Fruit fly (Drosophila melanogaster) whole organism, wandering third instar larva: ENCODE results near the gene Ac78C.

Source experiments
- Abd-B ChIP-seq: fragments of >200 bp; optimal IDR thresholded peaks from 2 replicates; lab custom pipeline; 2017; ENCODE audit warnings: missing biosample characterization, missing genetic modification characterization
- CrebA ChIP-seq: fragments of 200-800 bp; sonication (Bioruptor generic); optimal IDR thresholded peaks from 2 replicates; lab custom pipeline; 2016; ENCODE audit warnings: missing biosample characterization, mild to moderate bottlenecking, missing genetic modification characterization, borderline replicate concordance
- Dfd ChIP-seq: fragments of >200 bp; optimal IDR thresholded peaks from 2 replicates; lab custom pipeline; 2017; ENCODE audit warnings: missing biosample characterization, missing genetic modification characterization
- Dif ChIP-seq: fragments of 200-275, 200-300 bp; sonication (Bioruptor generic); optimal IDR thresholded peaks from 2 replicates; lab custom pipeline; 2018; ENCODE audit warnings: missing biosample characterization, missing genetic modification characterization; ENCODE audit not compliant: partially characterized antibody
- GATAd ChIP-seq: sonication (Bioruptor generic); optimal IDR thresholded peaks from 2 replicates; lab custom pipeline; 2016; ENCODE audit warnings: missing biosample characterization, missing genetic modification characterization
- Hnf4 ChIP-seq: fragments of 200-800 bp; sonication (Bioruptor generic); optimal IDR thresholded peaks from 2 replicates; lab custom pipeline; 2016; ENCODE audit warnings: missing biosample characterization, mild to moderate bottlenecking, missing genetic modification characterization
- Hr78 ChIP-seq: fragments of >200 bp; optimal IDR thresholded peaks from 2 replicates; lab custom pipeline; 2017; ENCODE audit warnings: missing biosample characterization, missing genetic modification characterization
- Hr83 ChIP-seq: fragments of 200-300 bp; sonication (Bioruptor generic); optimal IDR thresholded peaks from 2 replicates; lab custom pipeline; 2016; ENCODE audit warnings: missing biosample characterization, mild to moderate bottlenecking, missing genetic modification characterization, moderate library complexity; ENCODE audit not compliant: poor library complexity, severe bottlenecking
- Jra ChIP-seq: sonication (Bioruptor generic); optimal IDR thresholded peaks from 2 replicates; lab custom pipeline; 2016; ENCODE audit warnings: missing biosample characterization, missing genetic modification characterization
- Mio ChIP-seq: sonication (Bioruptor generic); optimal IDR thresholded peaks from 2 replicates; lab custom pipeline; 2016; ENCODE audit warnings: missing biosample characterization, missing genetic modification characterization
- Myc ChIP-seq: fragments of >200 bp; optimal IDR thresholded peaks from 2 replicates; lab custom pipeline; 2017
- OdsH ChIP-seq: fragments of 200-800 bp; sonication (Bioruptor generic); optimal IDR thresholded peaks from 2 replicates; lab custom pipeline; 2016; ENCODE audit warnings: missing biosample characterization, mild to moderate bottlenecking, missing genetic modification characterization
- Rel ChIP-seq, 2 experiments: fragments of 200-800 bp; sonication (Bioruptor generic) in 1 of 2; optimal IDR thresholded peaks; 2 replicates in 1 of 2; 3 replicates in 1 of 2; lab custom pipeline; 2016 to 2019; ENCODE audit warnings: mild to moderate bottlenecking in 2 of 2, missing biosample characterization in 2 of 2, missing genetic modification characterization in 2 of 2, moderate library complexity in 1 of 2
- Sp1 ChIP-seq: fragments of 200-800 bp; sonication (Bioruptor generic); optimal IDR thresholded peaks from 3 replicates; lab custom pipeline; 2019; ENCODE audit warnings: missing biosample characterization, mild to moderate bottlenecking, missing genetic modification characterization, moderate library complexity
- Vsx2 ChIP-seq: fragments of 200-300, 225-300 bp; sonication (Bioruptor generic); optimal IDR thresholded peaks from 2 replicates; lab custom pipeline; 2018; ENCODE audit warnings: missing biosample characterization, missing genetic modification characterization; ENCODE audit not compliant: partially characterized antibody
- br ChIP-seq: fragments of 200-800 bp; sonication (Bioruptor generic); optimal IDR thresholded peaks from 2 replicates; lab custom pipeline; 2016; ENCODE audit warnings: missing biosample characterization, missing genetic modification characterization
- brk ChIP-seq: fragments of 200-800 bp; sonication (Bioruptor generic); optimal IDR thresholded peaks from 2 replicates; lab custom pipeline; 2016; ENCODE audit warnings: missing biosample characterization, mild to moderate bottlenecking, missing genetic modification characterization
- dl ChIP-seq, 2 experiments: fragments of 175-275, 200-275 bp in 1 of 2; fragments of 200-275 bp in 1 of 2; sonication (Bioruptor generic); optimal IDR thresholded peaks; lab custom pipeline; 2018; ENCODE audit warnings: mild to moderate bottlenecking in 2 of 2, missing biosample characterization in 2 of 2, missing genetic modification characterization in 2 of 2, moderate library complexity in 2 of 2; ENCODE audit not compliant: partially characterized antibody in 2 of 2, insufficient read depth in 1 of 2
- dmrt93B ChIP-seq: fragments of 200-800 bp; sonication (Bioruptor generic); optimal IDR thresholded peaks from 2 replicates; lab custom pipeline; 2018; ENCODE audit warnings: missing biosample characterization, mild to moderate bottlenecking, missing genetic modification characterization
- dsf ChIP-seq: sonication (Bioruptor generic); optimal IDR thresholded peaks from 2 replicates; lab custom pipeline; 2016; ENCODE audit warnings: missing biosample characterization, missing genetic modification characterization, borderline replicate concordance
- ey ChIP-seq: fragments of 200-800 bp; sonication (Bioruptor generic); optimal IDR thresholded peaks from 2 replicates; lab custom pipeline; 2016; ENCODE audit warnings: missing biosample characterization, missing genetic modification characterization
- foxo ChIP-seq, 2 experiments: fragments of 200-800 bp; sonication (Bioruptor generic); optimal IDR thresholded peaks; 2 replicates in 1 of 2; 3 replicates in 1 of 2; lab custom pipeline; 2016 to 2017; ENCODE audit warnings: missing biosample characterization in 2 of 2, missing genetic modification characterization in 2 of 2
- fru ChIP-seq: fragments of 200-800 bp; sonication (Bioruptor generic); optimal IDR thresholded peaks from 3 replicates; lab custom pipeline; 2016; ENCODE audit warnings: missing biosample characterization, mild to moderate bottlenecking, missing genetic modification characterization
- h ChIP-seq: fragments of 200-800 bp; sonication (Bioruptor generic); optimal IDR thresholded peaks from 3 replicates; lab custom pipeline; 2016; ENCODE audit warnings: missing biosample characterization, mild to moderate bottlenecking, missing genetic modification characterization
- jim ChIP-seq: fragments of 175-275, 200-325 bp; sonication (Bioruptor generic); optimal IDR thresholded peaks from 2 replicates; lab custom pipeline; 2016; ENCODE audit warnings: missing biosample characterization, mild to moderate bottlenecking, missing genetic modification characterization
- lola ChIP-seq: fragments of >200 bp; optimal IDR thresholded peaks from 2 replicates; lab custom pipeline; 2017; ENCODE audit warnings: missing biosample characterization, missing genetic modification characterization
- pan ChIP-seq: fragments of >200 bp; optimal IDR thresholded peaks from 2 replicates; lab custom pipeline; 2017
- psq ChIP-seq: fragments of 200-800 bp; sonication (Bioruptor generic); optimal IDR thresholded peaks from 3 replicates; lab custom pipeline; 2017; ENCODE audit warnings: missing biosample characterization, mild to moderate bottlenecking, missing genetic modification characterization, moderate library complexity
- rgr ChIP-seq: fragments of 200-800 bp; sonication (Bioruptor generic); optimal IDR thresholded peaks from 3 replicates; lab custom pipeline; 2016; ENCODE audit warnings: missing biosample characterization, mild to moderate bottlenecking, missing genetic modification characterization
- sage ChIP-seq: fragments of 200-800 bp; sonication (Bioruptor generic); optimal IDR thresholded peaks from 2 replicates; lab custom pipeline; 2016; ENCODE audit warnings: missing biosample characterization, mild to moderate bottlenecking, missing genetic modification characterization
- sv ChIP-seq: fragments of 200-800 bp; sonication (Bioruptor generic); optimal IDR thresholded peaks from 3 replicates; lab custom pipeline; 2016; ENCODE audit warnings: missing biosample characterization, missing genetic modification characterization
- tai ChIP-seq: sonication (Bioruptor generic); optimal IDR thresholded peaks from 2 replicates; lab custom pipeline; 2016; ENCODE audit warnings: missing biosample characterization, missing genetic modification characterization
- usp ChIP-seq: fragments of >200 bp; optimal IDR thresholded peaks from 2 replicates; lab custom pipeline; 2017; ENCODE audit warnings: missing biosample characterization, missing genetic modification characterization

The Ac78C gene

DNA sequence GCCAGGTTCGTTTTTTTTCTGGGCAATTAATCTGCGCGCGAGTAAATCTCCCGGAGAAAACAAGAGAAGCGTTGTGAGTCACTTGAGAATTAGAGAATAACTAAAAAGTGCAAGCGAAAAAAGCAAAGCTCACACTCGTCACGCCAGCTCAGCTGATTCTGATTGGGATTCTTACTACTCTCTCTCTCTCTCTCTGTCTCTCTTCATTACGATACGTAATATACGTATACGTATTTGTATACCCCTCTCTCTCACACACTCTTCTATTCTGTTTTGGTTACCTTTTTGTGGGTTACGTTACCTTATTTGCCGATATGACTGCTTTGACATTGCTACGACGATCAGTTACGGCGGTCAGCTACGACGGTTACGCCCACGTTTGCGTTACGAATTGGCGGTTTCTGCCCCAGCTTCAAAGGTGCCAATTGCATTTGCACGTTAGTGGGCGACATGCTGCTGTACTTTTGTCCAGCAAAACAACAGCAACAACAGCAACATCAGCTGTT, 31.1 kb upstream of the Ac78C start, which contains the start of the genes Targ1, CG10512 and Targ2:
TSS of gene Targ1 (minus strand) at position 106 of the 506 bp plus-strand sequence.
TSS of gene CG10512 (plus strand) at position 144 of the 506 bp plus-strand sequence.
TSS of gene Targ2 (minus strand) at position 456 of the 506 bp plus-strand sequence.
- peak in 1 of 2 experiments; percentile 30 for TF ChIP-seq dl (GFP tag; optimal IDR thresholded peaks at IDR 0.05; lab: Kevin White, UChicago; ENCODE audit: insufficient read depth in 1 of 2, partially characterized antibody in 2 of 2)
- TF ChIP-seq psq (GFP tag; lab: Kevin White, UChicago): peak; percentile 37
- TF ChIP-seq jim (GFP tag; lab: Kevin White, UChicago): no peak
- TF ChIP-seq brk (GFP tag; lab: Kevin White, UChicago): no peak
- no peak for TF ChIP-seq Hr83 (GFP tag; lab: Kevin White, UChicago)
- no peak for TF ChIP-seq rgr (GFP tag; lab: Kevin White, UChicago)
- TF ChIP-seq Dif (GFP tag; lab: Kevin White, UChicago): peak; percentile 65

dm6 chr3L:21202029-21202776, 30.5 kb upstream of the Ac78C start:
- TF ChIP-seq br (GFP tag; lab: Kevin White, UChicago) (no peak), brk (GFP tag; lab: Kevin White, UChicago) (no peak), Myc (lab: Kevin White, UChicago) (no peak), Dif (GFP tag; lab: Kevin White, UChicago) (no peak), pan (lab: Kevin White, UChicago) (no peak), Vsx2 (GFP tag; lab: Kevin White, UChicago) (no peak), sage (GFP tag; lab: Kevin White, UChicago) (no peak), rgr (GFP tag; lab: Kevin White, UChicago) (no peak), tai (no peak), Sp1 (GFP tag; lab: Kevin White, UChicago) (no peak), Jra (GFP tag; lab: Kevin White, UChicago) (no peak), dsf (GFP tag; lab: Kevin White, UChicago) (no peak), Hr78 (GFP tag; lab: Kevin White, UChicago) (no peak), Dfd (GFP tag; lab: Kevin White, UChicago) (no peak), Rel (GFP tag; optimal IDR thresholded peaks at IDR 0.05; lab: Kevin White, UChicago) (no peak), Rel (tag; optimal IDR thresholded peaks at IDR 0.05; lab: Kevin White, UChicago) (no peak), ey (GFP tag; lab: Kevin White, UChicago) (no peak), dmrt93B (GFP tag; lab: Kevin White, UChicago) (no peak)

DNA sequence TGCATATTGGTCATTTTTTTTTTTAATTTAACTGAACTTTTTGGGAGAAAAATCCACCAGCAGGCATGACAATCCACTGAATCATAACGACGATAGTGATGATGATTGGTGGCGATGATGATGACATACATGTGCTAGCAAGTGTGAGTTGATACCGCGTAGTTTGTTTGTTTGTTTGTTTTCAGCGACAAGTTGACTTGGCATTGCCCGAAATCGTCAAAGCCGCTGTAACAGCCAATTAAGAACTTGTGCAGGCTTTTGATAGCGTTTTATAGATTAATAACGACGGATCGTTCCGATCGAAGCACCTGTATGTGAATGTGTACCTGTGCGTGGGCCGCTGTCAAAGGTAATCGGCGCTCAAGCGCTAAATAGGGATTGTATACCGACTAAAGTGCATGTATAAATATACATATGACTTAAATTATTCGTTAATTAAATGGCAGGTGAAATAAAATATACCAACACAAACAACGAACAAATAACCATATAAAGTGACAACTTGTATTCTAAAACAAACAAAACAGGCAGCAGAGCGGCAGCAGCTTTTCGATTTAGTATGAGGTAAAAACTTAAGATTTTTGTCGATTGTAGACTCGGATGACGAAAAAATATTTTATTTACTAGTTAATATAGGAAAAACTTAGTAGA, 29.6 kb upstream of the Ac78C start:
- TF ChIP-seq CrebA (no peak), Myc (lab: Kevin White, UChicago) (no peak), rgr (GFP tag; lab: Kevin White, UChicago) (no peak), Abd-B (GFP tag; lab: Kevin White, UChicago) (no peak), psq (GFP tag; lab: Kevin White, UChicago) (no peak)
- TF ChIP-seq, all 38 proteins: peak for 0

- TF ChIP-seq Myc (lab: Kevin White, UChicago) (no peak), Dif (GFP tag; lab: Kevin White, UChicago) (peak; percentile 13)
These were observed 28.9 kb upstream of the Ac78C start for dm6 chr3L:21200587-21200986.

DNA sequence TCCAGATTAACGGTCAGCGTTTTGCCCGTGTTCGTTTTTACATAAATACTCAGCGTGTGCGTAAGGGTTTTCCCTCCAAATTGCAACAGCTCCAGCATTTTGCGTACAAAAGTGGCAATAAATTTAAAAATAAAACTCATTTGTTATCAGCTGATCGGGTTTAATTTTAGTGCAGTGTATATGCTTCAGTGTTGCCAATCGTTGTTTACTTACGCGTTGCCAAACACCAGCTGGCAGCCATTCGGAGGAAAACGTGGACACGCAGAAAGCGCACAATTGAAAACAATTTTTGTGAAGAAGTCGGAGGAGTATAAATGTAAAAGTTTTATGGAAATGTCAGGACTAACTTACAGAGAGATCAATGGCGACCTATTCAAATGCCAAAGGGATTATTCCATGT, 24.8 kb upstream of the Ac78C start, which contains the start of the genes Targ3 and park:
TSS of gene Targ3 (plus strand) at position 269 of the 400 bp plus-strand sequence.
TSS of gene park (minus strand) at position 291 of the 400 bp plus-strand sequence.
- TF ChIP-seq Vsx2 (GFP tag; lab: Kevin White, UChicago): no peak
- TF ChIP-seq Mio (GFP tag; lab: Kevin White, UChicago): no peak
- no peak for TF ChIP-seq lola
- TF ChIP-seq usp: no peak
- peak; percentile 47 for TF ChIP-seq psq (GFP tag; lab: Kevin White, UChicago)
- TF ChIP-seq OdsH (GFP tag; lab: Kevin White, UChicago): peak; percentile 68
- TF ChIP-seq Jra (GFP tag; lab: Kevin White, UChicago): no peak
- peak; percentile 43 for TF ChIP-seq ey (GFP tag; lab: Kevin White, UChicago)
- peak; percentile 58 for TF ChIP-seq Hr83 (GFP tag; lab: Kevin White, UChicago)
- peak; percentile 64 for TF ChIP-seq Myc (lab: Kevin White, UChicago)
- no peak for TF ChIP-seq Dfd (GFP tag; lab: Kevin White, UChicago)
- peak; percentile 82 for TF ChIP-seq rgr (GFP tag; lab: Kevin White, UChicago)
- TF ChIP-seq Hnf4 (GFP tag; lab: Kevin White, UChicago): peak; percentile 73
- no peak for TF ChIP-seq Rel (GFP tag; optimal IDR thresholded peaks at IDR 0.05; lab: Kevin White, UChicago)
- peak; percentile 38 for TF ChIP-seq Rel (tag; optimal IDR thresholded peaks at IDR 0.05; lab: Kevin White, UChicago)
- peak; percentile 49 for TF ChIP-seq br (GFP tag; lab: Kevin White, UChicago)
- TF ChIP-seq tai: no peak
- TF ChIP-seq Dif (GFP tag; lab: Kevin White, UChicago): no peak
- TF ChIP-seq sv (GFP tag; lab: Kevin White, UChicago): peak; percentile 6
- peak; percentile 36 for TF ChIP-seq GATAd (GFP tag; lab: Kevin White, UChicago)
- peak in 1 of 2 experiments; percentile 29 for TF ChIP-seq foxo (GFP tag; optimal IDR thresholded peaks at IDR 0.05; lab: Kevin White, UChicago)
- no peak for TF ChIP-seq fru (GFP tag; lab: Kevin White, UChicago)
- no peak for TF ChIP-seq pan (lab: Kevin White, UChicago)
- TF ChIP-seq h (GFP tag; lab: Kevin White, UChicago): peak; percentile 15
- peak; percentile 62 for TF ChIP-seq dsf (GFP tag; lab: Kevin White, UChicago)
